Fruit fly (Drosophila melanogaster) whole organism: Measurements from ENCODE around the gene CG3630.

Experiments used
- CG8478 ChIP-seq: fragments of >200 bp; optimal IDR thresholded peaks from 2 replicates; lab custom pipeline; 2018; ENCODE audit warnings: inconsistent platforms
- Dll ChIP-seq: fragments of >200 bp; optimal IDR thresholded peaks from 2 replicates; lab custom pipeline; 2017
- EcR ChIP-seq, 2 experiments: fragments of >200 bp; optimal IDR thresholded peaks; 2 replicates each; lab custom pipeline; 2017; ENCODE audit warnings: missing biosample characterization in 2 of 2, missing genetic modification characterization in 2 of 2, missing genetic modification reagents in 2 of 2
- pan ChIP-seq: fragments of >200 bp; optimal IDR thresholded peaks from 2 replicates; lab custom pipeline; 2017
- usp ChIP-seq: fragments of >200 bp; optimal IDR thresholded peaks from 2 replicates; lab custom pipeline; 2017; ENCODE audit warnings: missing biosample characterization, missing genetic modification characterization, mixed read lengths

DNA sequence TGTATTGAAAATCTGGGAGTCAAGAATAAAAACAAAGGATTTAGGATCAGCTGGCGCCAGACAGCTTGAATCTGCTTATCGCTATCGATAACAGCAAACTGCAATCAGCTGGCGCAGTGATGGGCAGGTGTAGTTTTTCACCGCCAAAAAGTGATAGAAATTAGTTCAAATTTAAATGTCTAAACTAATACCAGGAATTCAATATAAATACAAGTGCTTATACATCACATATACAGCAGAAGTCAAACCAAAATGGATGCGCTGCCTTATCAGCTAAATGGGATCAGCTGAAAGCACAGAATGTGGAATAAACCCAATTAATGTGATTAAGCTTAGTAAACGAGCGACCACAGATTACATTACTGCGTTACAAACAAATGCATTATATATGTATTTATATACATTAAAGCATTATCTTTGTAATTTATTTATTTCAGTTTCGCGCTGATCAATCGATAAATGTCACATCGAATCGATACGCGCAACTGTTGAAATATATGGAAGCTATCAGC, 18.8 kb downstream of the CG3630 start, which contains the start of gene pn:
- TF ChIP-seq usp (GFP tag; lab: Kevin White, UChicago) (no peak), pan (lab: Kevin White, UChicago) (no peak), Dll (no peak), EcR (GFP tag; optimal IDR thresholded peaks at IDR 0.05; lab: Kevin White, UChicago) (no peak), CG8478 (lab: Kevin White, UChicago) (no peak)
